Fruit fly (Drosophila melanogaster) whole organism, pupa: ENCODE results near the gene Ube3a.
A peak's percentile ranks its signal among the peaks of the same experiment; 100 is the strongest.

Source experiments
- CG10348 ChIP-seq: fragments of 200-800 bp; sonication (Bioruptor generic); IDR thresholded peaks from 2 replicates; pipeline ENCODE4 v1.3.6; 2022; ENCODE audit warnings: missing biosample characterization, missing genetic modification characterization
- CG12605 ChIP-seq: fragments of 200-800 bp; sonication (Bioruptor generic); IDR thresholded peaks from 2 replicates; pipeline ENCODE4 v1.3.6; 2022; ENCODE audit warnings: missing biosample characterization, missing genetic modification characterization
- CG13204 ChIP-seq: fragments of 200-800 bp; sonication (Bioruptor generic); optimal IDR thresholded peaks from 2 replicates; lab custom pipeline; 2018; ENCODE audit warnings: missing biosample characterization, mild to moderate bottlenecking, missing genetic modification characterization, moderate library complexity
- CG14655 ChIP-seq: fragments of 200-800 bp; sonication (Bioruptor generic); optimal IDR thresholded peaks from 3 replicates; lab custom pipeline; 2017; ENCODE audit warnings: mild to moderate bottlenecking, missing biosample characterization, missing genetic modification reagents, missing genetic modification characterization
- CG15710 ChIP-seq: fragments of 200-800 bp; sonication (Bioruptor generic); optimal IDR thresholded peaks from 2 replicates; lab custom pipeline; 2018; ENCODE audit warnings: missing biosample characterization, mild to moderate bottlenecking, missing genetic modification characterization, moderate library complexity
- CG32121 ChIP-seq: fragments of 200-800 bp; sonication (Bioruptor generic); IDR thresholded peaks from 2 replicates; pipeline ENCODE4 v1.3.6; 2022; ENCODE audit warnings: missing biosample characterization, missing genetic modification characterization
- CG34367 ChIP-seq: fragments of 200-800 bp; sonication (Bioruptor generic); optimal IDR thresholded peaks from 2 replicates; lab custom pipeline; 2018; ENCODE audit warnings: missing biosample characterization, mild to moderate bottlenecking, missing genetic modification characterization
- CG4496 ChIP-seq: fragments of 200-800 bp; sonication (Bioruptor generic); IDR thresholded peaks from 3 replicates; pipeline ENCODE4 v1.3.6; 2022; ENCODE audit warnings: missing biosample characterization, missing genetic modification characterization
- CG8159 ChIP-seq: fragments of 200-800 bp; sonication (Bioruptor generic); optimal IDR thresholded peaks from 3 replicates; lab custom pipeline; 2018; ENCODE audit warnings: missing biosample characterization, mild to moderate bottlenecking, missing genetic modification characterization, moderate library complexity
- CG9948 ChIP-seq: fragments of 200-800 bp; sonication (Bioruptor generic); optimal IDR thresholded peaks from 2 replicates; lab custom pipeline; 2018; ENCODE audit warnings: missing biosample characterization, mild to moderate bottlenecking, missing genetic modification characterization, moderate library complexity
- EcR ChIP-seq: fragments of 200-800 bp; sonication (Bioruptor generic); optimal IDR thresholded peaks from 3 replicates; lab custom pipeline; 2019; ENCODE audit warnings: missing biosample characterization, missing genetic modification characterization, mild to moderate bottlenecking, moderate library complexity, missing genetic modification reagents
- Ets98B ChIP-seq: fragments of 200-800 bp; sonication (Bioruptor generic); IDR thresholded peaks from 2 replicates; pipeline ENCODE4 v1.3.6; 2022; ENCODE audit warnings: missing biosample characterization, missing genetic modification characterization
- fd96Ca ChIP-seq: fragments of 200-800 bp; sonication (Bioruptor generic); IDR thresholded peaks from 3 replicates; pipeline ENCODE4 v1.3.6; 2022; ENCODE audit warnings: missing biosample characterization, missing genetic modification characterization
- rn ChIP-seq: fragments of 200-800 bp; sonication (Bioruptor generic); IDR thresholded peaks from 2 replicates; pipeline ENCODE4 v1.3.6; 2022; ENCODE audit warnings: missing biosample characterization, missing genetic modification characterization

DNA sequence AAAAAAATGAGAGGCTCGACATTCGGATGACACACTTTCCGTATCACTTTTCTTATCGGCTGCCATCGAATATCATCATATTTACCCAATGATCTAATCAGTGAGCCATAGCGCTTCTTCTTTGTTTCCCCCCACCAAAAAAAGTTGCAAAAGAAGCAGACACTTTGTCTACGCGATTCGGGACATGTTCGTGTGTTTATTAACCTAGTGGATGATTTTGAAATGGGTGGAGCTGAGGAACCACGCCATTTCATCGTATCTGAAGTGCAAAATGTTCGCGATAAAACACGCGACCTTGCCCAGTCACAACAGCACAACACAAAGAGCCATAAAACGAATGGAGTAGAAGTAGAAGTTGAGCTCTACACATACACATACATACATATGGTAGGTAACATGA lies 31.6 kb upstream of the Ube3a start:
- TF ChIP-seq EcR (GFP tag; lab: Kevin White, UChicago) = peak; percentile 64
- TF ChIP-seq Ets98B = no peak
- TF ChIP-seq CG32121 (GFP tag; lab: Robert Waterston, UW) = no peak
- no peak for TF ChIP-seq fd96Ca
- no peak for TF ChIP-seq CG10348 (GFP tag; lab: Robert Waterston, UW)
- TF ChIP-seq CG8159 (tag; lab: Kevin White, UChicago) = no peak
- no peak for TF ChIP-seq CG34367 (tag; lab: Kevin White, UChicago)
- no peak for TF ChIP-seq rn (GFP tag; lab: Robert Waterston, UW)
- no peak for TF ChIP-seq CG4496 (GFP tag; lab: Robert Waterston, UW)
- TF ChIP-seq CG12605 (GFP tag; lab: Robert Waterston, UW) = no peak
- TF ChIP-seq CG14655 = no peak
- no peak for TF ChIP-seq CG9948
- no peak for TF ChIP-seq CG15710 (tag; lab: Kevin White, UChicago)
- no peak for TF ChIP-seq CG13204 (GFP tag; lab: Kevin White, UChicago)
